Worm (Caenorhabditis elegans) whole organism, L3 larva: Measurements from ENCODE around the gene srw-13.
A peak's percentile ranks its signal among the peaks of the same experiment; 100 is the strongest.

Source experiments
- R02D3.7 ChIP-seq: fragments of 150-350 bp; optimal IDR thresholded peaks from 2 replicates; lab custom pipeline; 2014; ENCODE audit warnings: missing biosample characterization, missing genetic modification characterization
- ZK546.5 ChIP-seq: sonication (generic microtip); optimal IDR thresholded peaks from 2 replicates; lab custom pipeline; 2017; ENCODE audit warnings: missing biosample characterization, missing genetic modification characterization
- aly-2 ChIP-seq: fragments of 150-350 bp; optimal IDR thresholded peaks from 2 replicates; lab custom pipeline; 2014; ENCODE audit warnings: missing biosample characterization, missing genetic modification characterization
- ama-1 ChIP-seq: fragments of 150-350 bp; optimal IDR thresholded peaks from 2 replicates; lab custom pipeline; 2018
- ceh-16 ChIP-seq: sonication (generic microtip); optimal IDR thresholded peaks from 2 replicates; lab custom pipeline; 2017; ENCODE audit warnings: missing biosample characterization, missing genetic modification characterization
- ceh-28 ChIP-seq: fragments of 150-350 bp; optimal IDR thresholded peaks from 2 replicates; lab custom pipeline; 2014; ENCODE audit warnings: missing biosample characterization, missing genetic modification reagents, missing genetic modification characterization
- ceh-82 ChIP-seq: fragments of 150-350 bp; optimal IDR thresholded peaks from 2 replicates; lab custom pipeline; 2014; ENCODE audit warnings: missing biosample characterization, missing genetic modification characterization
- ceh-9 ChIP-seq: sonication (generic microtip); optimal IDR thresholded peaks from 2 replicates; lab custom pipeline; 2018; ENCODE audit warnings: missing biosample characterization, missing genetic modification characterization
- egl-27 ChIP-seq: sonication (generic microtip); optimal IDR thresholded peaks from 4 replicates; lab custom pipeline; 2017; ENCODE audit warnings: missing biosample characterization, missing genetic modification reagents, missing genetic modification characterization
- elt-2 ChIP-seq: sonication (generic microtip); optimal IDR thresholded peaks from 2 replicates; lab custom pipeline; 2016; ENCODE audit warnings: missing genetic modification reagents, mild to moderate bottlenecking, missing genetic modification characterization, missing compliant biosample characterization
- elt-3 ChIP-seq, 3 experiments: fragments of 150-350 bp in 1 of 3; sonication (generic microtip) in 2 of 3; optimal IDR thresholded peaks; 2 replicates in 2 of 3; 4 replicates in 1 of 3; lab custom pipeline; 2014 to 2017; ENCODE audit warnings: missing biosample characterization in 3 of 3, missing genetic modification characterization in 3 of 3
- eor-1 ChIP-seq, 2 experiments: fragments of 150-350 bp; optimal IDR thresholded peaks; 2 replicates each; lab custom pipeline; 2014 to 2018; ENCODE audit warnings: missing biosample characterization in 2 of 2, missing genetic modification characterization in 2 of 2
- fkh-10 ChIP-seq: sonication (generic microtip); optimal IDR thresholded peaks from 2 replicates; lab custom pipeline; 2017; ENCODE audit warnings: missing biosample characterization, missing genetic modification reagents, missing genetic modification characterization
- fkh-2 ChIP-seq: fragments of 150-350 bp; optimal IDR thresholded peaks from 2 replicates; lab custom pipeline; 2014; ENCODE audit warnings: missing biosample characterization, missing genetic modification reagents, missing genetic modification characterization
- hmg-11 ChIP-seq: sonication (generic microtip); optimal IDR thresholded peaks from 2 replicates; lab custom pipeline; 2016; ENCODE audit warnings: missing genetic modification characterization, missing compliant biosample characterization
- jun-1 ChIP-seq: fragments of 150-350 bp; optimal IDR thresholded peaks from 2 replicates; lab custom pipeline; 2014; ENCODE audit warnings: missing biosample characterization, missing genetic modification reagents, missing genetic modification characterization
- lin-15B ChIP-seq: fragments of 150-350 bp; optimal IDR thresholded peaks from 2 replicates; lab custom pipeline; 2014; ENCODE audit warnings: missing biosample characterization, missing genetic modification characterization
- lin-39 ChIP-seq: fragments of 150-350 bp; optimal IDR thresholded peaks from 2 replicates; lab custom pipeline; 2018; ENCODE audit warnings: missing biosample characterization, missing genetic modification reagents, missing genetic modification characterization
- lsy-12 ChIP-seq: sonication (generic microtip); optimal IDR thresholded peaks from 2 replicates; lab custom pipeline; 2016; ENCODE audit warnings: mild to moderate bottlenecking, missing genetic modification characterization, missing compliant biosample characterization
- mdl-1 ChIP-seq: fragments of 150-350 bp; optimal IDR thresholded peaks from 2 replicates; lab custom pipeline; 2014; ENCODE audit warnings: missing biosample characterization, missing genetic modification characterization
- mml-1 ChIP-seq: fragments of 150-350 bp; sonication (generic microtip); optimal IDR thresholded peaks from 3 replicates; lab custom pipeline; 2014; ENCODE audit warnings: missing biosample characterization, missing genetic modification characterization
- nhr-11 ChIP-seq: fragments of 150-350 bp; optimal IDR thresholded peaks from 2 replicates; lab custom pipeline; 2014; ENCODE audit warnings: missing biosample characterization, missing genetic modification characterization
- nhr-12 ChIP-seq: fragments of 150-350 bp; optimal IDR thresholded peaks from 2 replicates; lab custom pipeline; 2014; ENCODE audit warnings: missing biosample characterization, missing genetic modification characterization
- nhr-23 ChIP-seq: fragments of 150-350 bp; optimal IDR thresholded peaks from 2 replicates; lab custom pipeline; 2014; ENCODE audit warnings: missing biosample characterization, missing genetic modification reagents, missing genetic modification characterization
- nhr-25 ChIP-seq: sonication (generic microtip); optimal IDR thresholded peaks from 2 replicates; lab custom pipeline; 2017; ENCODE audit warnings: missing biosample characterization, missing genetic modification characterization
- nhr-67 ChIP-seq: fragments of 150-350 bp; optimal IDR thresholded peaks from 2 replicates; lab custom pipeline; 2014; ENCODE audit warnings: missing biosample characterization, missing genetic modification characterization
- pha-4 ChIP-seq: fragments of 150-350 bp; optimal IDR thresholded peaks from 2 replicates; lab custom pipeline; 2014; ENCODE audit warnings: missing biosample characterization, missing genetic modification reagents, missing genetic modification characterization
- pqm-1 ChIP-seq: fragments of 150-350 bp; optimal IDR thresholded peaks from 2 replicates; lab custom pipeline; 2017; ENCODE audit warnings: missing biosample characterization, missing genetic modification characterization, inconsistent platforms
- skn-1 ChIP-seq: fragments of 150-350 bp; optimal IDR thresholded peaks from 2 replicates; lab custom pipeline; 2014; ENCODE audit warnings: missing biosample characterization, missing genetic modification characterization
- snpc-4 ChIP-seq: fragments of 150-350 bp; optimal IDR thresholded peaks from 2 replicates; lab custom pipeline; 2014; ENCODE audit warnings: missing biosample characterization, missing genetic modification characterization
- unc-39 ChIP-seq: sonication (generic microtip); optimal IDR thresholded peaks from 4 replicates; lab custom pipeline; 2017; ENCODE audit warnings: missing biosample characterization, missing genetic modification characterization
- unc-62 ChIP-seq: fragments of 150-350 bp; sonication (generic microtip); optimal IDR thresholded peaks from 4 replicates; lab custom pipeline; 2014; ENCODE audit warnings: missing biosample characterization, missing genetic modification reagents, missing genetic modification characterization
- zag-1 ChIP-seq: fragments of 150-350 bp; optimal IDR thresholded peaks from 2 replicates; lab custom pipeline; 2014; ENCODE audit warnings: missing biosample characterization, missing genetic modification characterization
- ztf-11 ChIP-seq: fragments of 150-350 bp; optimal IDR thresholded peaks from 2 replicates; lab custom pipeline; 2014; ENCODE audit warnings: missing biosample characterization, missing genetic modification characterization
- ztf-4 ChIP-seq: fragments of 150-350 bp; optimal IDR thresholded peaks from 2 replicates; lab custom pipeline; 2014; ENCODE audit warnings: missing biosample characterization, missing genetic modification characterization

The srw-13 gene

ce11 chrV:15223668-15224067 lies 8.6 kb upstream of the srw-13 start, which contains the start of gene srw-24:
Gene srw-24, plus strand, starts transcription at chrV:15223968.
- TF ChIP-seq fkh-10 (GFP tag; lab: Kevin White, UChicago), result no peak
- no peak for TF ChIP-seq ceh-9 (tag; lab: Kevin White, UChicago)
- TF ChIP-seq nhr-67 (tag; lab: Kevin White, UChicago), result no peak
- no peak for TF ChIP-seq elt-3 (tag; optimal IDR thresholded peaks at IDR 0.05; lab: Kevin White, UChicago)
- TF ChIP-seq skn-1 (tag; lab: Kevin White, UChicago), result no peak
- no peak for TF ChIP-seq lin-15B (tag; lab: Kevin White, UChicago)
- no peak for TF ChIP-seq pqm-1 (tag; lab: Kevin White, UChicago)
- no peak for TF ChIP-seq nhr-11 (tag; lab: Kevin White, UChicago)
- TF ChIP-seq nhr-23 (tag; lab: Kevin White, UChicago), result no peak
- TF ChIP-seq ztf-11 (tag; lab: Kevin White, UChicago), result no peak
- no peak for TF ChIP-seq eor-1 (tag; optimal IDR thresholded peaks at IDR 0.05; lab: Kevin White, UChicago)
- TF ChIP-seq, all 47 proteins: peak for 0

ce11 chrV:15225650-15226049 lies 6.7 kb upstream of the srw-13 start, which contains the start of gene srw-14:
Gene srw-14, plus strand, starts transcription at chrV:15225950.
- TF ChIP-seq zag-1, result no peak
- TF ChIP-seq aly-2 (tag; lab: Kevin White, UChicago), result no peak
- no peak for TF ChIP-seq ceh-82 (tag; lab: Kevin White, UChicago)
- no peak for TF ChIP-seq fkh-2 (tag; lab: Kevin White, UChicago)
- TF ChIP-seq nhr-12, result no peak
- TF ChIP-seq elt-3 (tag; optimal IDR thresholded peaks at IDR 0.05; lab: Kevin White, UChicago), result no peak
- TF ChIP-seq eor-1 (tag; optimal IDR thresholded peaks at IDR 0.05; lab: Kevin White, UChicago), result no peak
- no peak for TF ChIP-seq mdl-1
- no peak for TF ChIP-seq unc-62 (GFP tag; lab: Kevin White, UChicago)
- TF ChIP-seq ceh-28 (tag; lab: Kevin White, UChicago), result no peak
- TF ChIP-seq pha-4 (tag; lab: Kevin White, UChicago), result no peak
- no peak for TF ChIP-seq nhr-25 (tag; lab: Kevin White, UChicago)
- no peak for TF ChIP-seq ceh-16

ce11 chrV:15226206-15226605 lies 6.1 kb upstream of the srw-13 start:
- TF ChIP-seq elt-2 (peak; percentile 56), lsy-12 (tag; lab: Kevin White, UChicago) (no peak)

- no peak for TF ChIP-seq skn-1 (tag; lab: Kevin White, UChicago)
- TF ChIP-seq snpc-4 (tag; lab: Kevin White, UChicago), result no peak
- no peak for TF ChIP-seq R02D3.7 (tag; lab: Kevin White, UChicago)
- no peak for TF ChIP-seq unc-39
- TF ChIP-seq lin-39 (tag; lab: Kevin White, UChicago), result no peak
- TF ChIP-seq ceh-9 (tag; lab: Kevin White, UChicago), result no peak
- TF ChIP-seq aly-2 (tag; lab: Kevin White, UChicago), result no peak
- TF ChIP-seq elt-3 (tag; optimal IDR thresholded peaks at IDR 0.05; lab: Kevin White, UChicago), result no peak
- TF ChIP-seq hmg-11, result no peak
- no peak for TF ChIP-seq nhr-25 (tag; lab: Kevin White, UChicago)
- no peak for TF ChIP-seq jun-1 (tag; lab: Kevin White, UChicago)
- TF ChIP-seq ceh-28 (tag; lab: Kevin White, UChicago), result no peak
- TF ChIP-seq fkh-10 (GFP tag; lab: Kevin White, UChicago), result no peak
- TF ChIP-seq mml-1 (tag; lab: Kevin White, UChicago), result no peak
- TF ChIP-seq lsy-12 (tag; lab: Kevin White, UChicago), result no peak
- no peak for TF ChIP-seq egl-27 (tag; lab: Kevin White, UChicago)
- TF ChIP-seq ZK546.5 (tag; lab: Kevin White, UChicago), result no peak
- no peak for TF ChIP-seq ama-1 (lab: Kevin White, UChicago)
These were observed 2.1 kb upstream of the srw-13 start, which contains the start of gene srw-15 for ce11 chrV:15230243-15230642. Gene srw-15, plus strand, starts transcription at chrV:15230543.

ce11 chrV:15235661-15236060 lies 3.4 kb downstream of the srw-13 start, which contains the start of gene nhr-164:
Gene nhr-164, minus strand, starts transcription at chrV:15235761.
- TF ChIP-seq ceh-82 (tag; lab: Kevin White, UChicago) (no peak), lin-39 (tag; lab: Kevin White, UChicago) (no peak), ceh-16 (no peak), ztf-4 (tag; lab: Kevin White, UChicago) (no peak), hmg-11 (no peak), zag-1 (no peak), lin-15B (tag; lab: Kevin White, UChicago) (no peak), mdl-1 (no peak), ama-1 (lab: Kevin White, UChicago) (no peak), pha-4 (tag; lab: Kevin White, UChicago) (no peak), fkh-2 (tag; lab: Kevin White, UChicago) (no peak)
